Fruit fly (Drosophila melanogaster): Measurements from ENCODE around the gene Sas10.

The Sas10 gene

DNA sequence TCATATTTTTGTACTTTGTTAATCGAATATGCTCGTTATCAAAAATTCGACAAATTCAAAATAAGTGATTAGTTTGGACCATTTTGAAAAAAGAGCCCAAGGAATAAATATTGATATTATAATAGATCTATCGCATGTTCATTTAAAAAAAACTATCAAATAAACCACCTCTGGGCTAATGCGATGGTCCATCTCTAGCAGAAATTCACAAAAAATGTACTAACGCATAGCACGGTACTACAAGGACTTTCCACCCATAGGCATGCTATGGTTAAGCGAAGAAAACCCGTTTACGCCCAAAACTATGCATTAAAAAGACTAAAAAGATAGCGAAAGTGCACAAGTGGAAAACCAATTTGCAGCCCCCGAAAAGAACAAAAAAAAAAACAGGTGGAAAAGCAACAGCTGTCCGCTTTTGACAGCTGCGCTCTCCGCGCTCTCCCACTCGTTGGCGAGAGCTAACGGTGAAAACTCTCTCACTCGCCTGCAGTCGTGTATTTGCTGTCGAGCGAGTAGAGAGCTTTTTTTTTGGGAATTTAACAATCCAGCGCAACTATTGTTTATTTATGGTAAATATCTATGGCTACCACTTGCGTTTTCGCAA is 15.2 kb downstream of the Sas10 start, which contains the start of gene CanB (continued):
- TF ChIP-seq Eip74EF (GFP tag; optimal IDR thresholded peaks at IDR 0.05): no peak
- no peak for TF ChIP-seq CG11560 (tag; IDR thresholded peaks at IDR 0.05)
- no peak for TF ChIP-seq Ada2b (GFP tag; IDR thresholded peaks at IDR 0.05)
- no peak for TF ChIP-seq eve (GFP tag; optimal IDR thresholded peaks at IDR 0.05)
- TF ChIP-seq Scr (GFP tag; IDR thresholded peaks at IDR 0.05; ENCODE audit: partially characterized antibody): peak; percentile 72
- TF ChIP-seq tll (GFP tag; optimal IDR thresholded peaks at IDR 0.05): no peak
- TF ChIP-seq nom (GFP tag; optimal IDR thresholded peaks at IDR 0.05): no peak
- no peak for TF ChIP-seq CG7372 (GFP tag; IDR thresholded peaks at IDR 0.05)
- TF ChIP-seq CG13624 (GFP tag; optimal IDR thresholded peaks at IDR 0.05): peak; percentile 21
- no peak for TF ChIP-seq sr (GFP tag; IDR thresholded peaks at IDR 0.05)
- TF ChIP-seq Dref (GFP tag; IDR thresholded peaks at IDR 0.05): no peak
- TF ChIP-seq grn (GFP tag; optimal IDR thresholded peaks at IDR 0.05): no peak
- peak; percentile 53; the same call in 1 of the 3 replicates for TF ChIP-seq vnd (GFP tag; IDR thresholded peaks at IDR 0.05; ENCODE audit: partially characterized antibody)
- TF ChIP-seq crp (GFP tag; optimal IDR thresholded peaks at IDR 0.05): peak in 1 of 2 experiments; percentile 46
- no peak; the same call in 1 of the 2 replicates for TF ChIP-seq nerfin-2 (GFP tag; IDR thresholded peaks at IDR 0.05; ENCODE audit: partially characterized antibody)
- TF ChIP-seq CG17829 (tag; optimal IDR thresholded peaks at IDR 0.05): no peak
- TF ChIP-seq al (GFP tag; IDR thresholded peaks at IDR 0.05): no peak
- TF ChIP-seq CG16813 (GFP tag; IDR thresholded peaks at IDR 0.05; ENCODE audit: partially characterized antibody): peak; percentile 75
- TF ChIP-seq CG12104 (GFP tag; optimal IDR thresholded peaks at IDR 0.05): no peak
- no peak for TF ChIP-seq Dfd (GFP tag; optimal IDR thresholded peaks at IDR 0.05)
- no peak for TF ChIP-seq jigr1 (GFP tag; IDR thresholded peaks at IDR 0.05)
- TF ChIP-seq CG4282 (GFP tag; optimal IDR thresholded peaks at IDR 0.05): no peak
- TF ChIP-seq CG10209 (GFP tag; optimal IDR thresholded peaks at IDR 0.05): no peak
- TF ChIP-seq Nf-YB (GFP tag; optimal IDR thresholded peaks at IDR 0.05): no peak
- no peak for TF ChIP-seq rib (GFP tag; IDR thresholded peaks at IDR 0.05)
- TF ChIP-seq CG17568 (GFP tag; optimal IDR thresholded peaks at IDR 0.05): no peak
- TF ChIP-seq zfh2 (GFP tag; optimal IDR thresholded peaks at IDR 0.05): no peak
- no peak; the same call in 1 of the 2 replicates for TF ChIP-seq MBD-R2 (GFP tag; IDR thresholded peaks at IDR 0.05)
- peak; percentile 34 for TF ChIP-seq CG15514 (GFP tag; optimal IDR thresholded peaks at IDR 0.05)
- TF ChIP-seq bab2 (GFP tag; optimal IDR thresholded peaks at IDR 0.05): no peak
- no peak for TF ChIP-seq chn (GFP tag; optimal IDR thresholded peaks at IDR 0.05)
- peak; percentile 73 for TF ChIP-seq amos (GFP tag; IDR thresholded peaks at IDR 0.05; ENCODE audit: partially characterized antibody)
- TF ChIP-seq nmo (GFP tag; optimal IDR thresholded peaks at IDR 0.05): peak; percentile 28
- no peak for TF ChIP-seq CG3065 (GFP tag; optimal IDR thresholded peaks at IDR 0.05)
- no peak for TF ChIP-seq H15 (GFP tag; IDR thresholded peaks at IDR 0.05)
- no peak for TF ChIP-seq Pdp1 (GFP tag; optimal IDR thresholded peaks at IDR 0.05)
- TF ChIP-seq CG2199 (GFP tag; IDR thresholded peaks at IDR 0.05): no peak
- TF ChIP-seq sqz (GFP tag; optimal IDR thresholded peaks at IDR 0.05): peak; percentile 40
- TF ChIP-seq odd (GFP tag; optimal IDR thresholded peaks at IDR 0.05): no peak
- peak; percentile 45; the same call in 2 of the 3 replicates for TF ChIP-seq HLH4C (GFP tag; IDR thresholded peaks at IDR 0.05; ENCODE audit: partially characterized antibody)
- TF ChIP-seq pros (GFP tag; optimal IDR thresholded peaks at IDR 0.05): no peak
- TF ChIP-seq gfzf (GFP tag; optimal IDR thresholded peaks at IDR 0.05): peak; percentile 68
- no peak for TF ChIP-seq caup (GFP tag; optimal IDR thresholded peaks at IDR 0.05; ENCODE audit: severe bottlenecking)
- TF ChIP-seq Myb (GFP tag; optimal IDR thresholded peaks at IDR 0.05): no peak
- TF ChIP-seq gcm2 (GFP tag; optimal IDR thresholded peaks at IDR 0.05): no peak
- TF ChIP-seq lmd (GFP tag; IDR thresholded peaks at IDR 0.05): 0 out of 2 replicates have a peak, but pooled peaks have one; percentile 10
- TF ChIP-seq CG7963 (GFP tag; IDR thresholded peaks at IDR 0.05; ENCODE audit: partially characterized antibody): 0 out of 3 replicates have a peak, but pooled peaks have one; percentile 5
- no peak for TF ChIP-seq Fer2 (tag; optimal IDR thresholded peaks at IDR 0.05)

All from whole organism, embryonic.